Worm (Caenorhabditis elegans) whole organism, mixed stage, embryonic: ENCODE results near the gene ttr-32.
A peak's percentile ranks its signal among the peaks of the same experiment; 100 is the strongest.

Experiments
- M03D4.4 ChIP-seq: sonication (generic microtip); optimal IDR thresholded peaks from 2 replicates; lab custom pipeline; 2017; ENCODE audit warnings: mild to moderate bottlenecking, missing genetic modification characterization, missing compliant biosample characterization
- bed-3 ChIP-seq: fragments of 200-800 bp; sonication (Bioruptor generic); optimal IDR thresholded peaks from 3 replicates; lab custom pipeline; 2018; ENCODE audit warnings: mild to moderate bottlenecking, missing genetic modification characterization, moderate library complexity, missing compliant biosample characterization
- blmp-1 ChIP-seq: fragments of 150-350 bp; optimal IDR thresholded peaks from 2 replicates; lab custom pipeline; 2014; ENCODE audit warnings: missing biosample characterization, missing genetic modification characterization
- ceh-39 ChIP-seq: fragments of 150-350 bp; optimal IDR thresholded peaks from 2 replicates; lab custom pipeline; 2014; ENCODE audit warnings: missing biosample characterization, missing genetic modification characterization
- ceh-43 ChIP-seq: fragments of 200-800 bp; sonication (Bioruptor generic); optimal IDR thresholded peaks from 2 replicates; lab custom pipeline; 2018; ENCODE audit warnings: mild to moderate bottlenecking, missing genetic modification characterization, moderate library complexity, missing compliant biosample characterization
- ceh-83 ChIP-seq: fragments of 200-800 bp; sonication (Bioruptor generic); optimal IDR thresholded peaks from 2 replicates; lab custom pipeline; 2018; ENCODE audit warnings: mild to moderate bottlenecking, missing genetic modification characterization, missing compliant biosample characterization
- ces-1 ChIP-seq: fragments of 150-350 bp; optimal IDR thresholded peaks from 2 replicates; lab custom pipeline; 2014; ENCODE audit warnings: missing biosample characterization, missing genetic modification reagents, missing genetic modification characterization
- cnd-1 ChIP-seq: fragments of 200-800 bp; sonication (Bioruptor generic); optimal IDR thresholded peaks from 2 replicates; lab custom pipeline; 2018; ENCODE audit warnings: mild to moderate bottlenecking, missing genetic modification characterization, missing compliant biosample characterization
- drap-1 ChIP-seq: fragments of 200-800 bp; sonication (Bioruptor generic); optimal IDR thresholded peaks from 3 replicates; lab custom pipeline; 2018; ENCODE audit warnings: mild to moderate bottlenecking, missing genetic modification characterization, missing compliant biosample characterization
- elt-1 ChIP-seq: sonication (generic microtip); optimal IDR thresholded peaks from 2 replicates; lab custom pipeline; 2017; ENCODE audit warnings: missing genetic modification characterization, mild to moderate bottlenecking, missing compliant biosample characterization, antibody characterized with exemption, moderate library complexity, borderline replicate concordance; ENCODE audit not compliant: insufficient read depth
- elt-3 ChIP-seq: fragments of 150-350 bp; optimal IDR thresholded peaks from 2 replicates; lab custom pipeline; 2014; ENCODE audit warnings: missing biosample characterization, missing genetic modification characterization
- flh-1 ChIP-seq: fragments of 200-800 bp; sonication (Bioruptor generic); optimal IDR thresholded peaks from 2 replicates; lab custom pipeline; 2018; ENCODE audit warnings: mild to moderate bottlenecking, missing genetic modification characterization, moderate library complexity, missing compliant biosample characterization
- ham-2 ChIP-seq: fragments of 200-800 bp; sonication (Bioruptor generic); optimal IDR thresholded peaks from 2 replicates; lab custom pipeline; 2018; ENCODE audit warnings: mild to moderate bottlenecking, missing genetic modification characterization, missing compliant biosample characterization
- hlh-1 ChIP-seq: fragments of 150-350 bp; optimal IDR thresholded peaks from 2 replicates; lab custom pipeline; 2014; ENCODE audit warnings: missing biosample characterization, missing genetic modification reagents, missing genetic modification characterization
- lin-13 ChIP-seq: fragments of 150-350 bp; optimal IDR thresholded peaks from 2 replicates; lab custom pipeline; 2014; ENCODE audit warnings: missing biosample characterization, missing genetic modification characterization
- lin-32 ChIP-seq: fragments of 200-800 bp; sonication (Bioruptor generic); optimal IDR thresholded peaks from 2 replicates; lab custom pipeline; 2018; ENCODE audit warnings: mild to moderate bottlenecking, missing genetic modification characterization, missing compliant biosample characterization
- lsy-2 ChIP-seq: fragments of 150-350 bp; optimal IDR thresholded peaks from 2 replicates; lab custom pipeline; 2014; ENCODE audit warnings: missing biosample characterization, missing genetic modification characterization
- mab-5 ChIP-seq: fragments of 150-350 bp; optimal IDR thresholded peaks from 2 replicates; lab custom pipeline; 2014; ENCODE audit warnings: missing biosample characterization, missing genetic modification characterization
- mep-1 ChIP-seq: fragments of 150-350 bp; optimal IDR thresholded peaks from 2 replicates; lab custom pipeline; 2017; ENCODE audit warnings: missing biosample characterization, missing genetic modification reagents, missing genetic modification characterization, inconsistent platforms
- mls-2 ChIP-seq: sonication (generic microtip); optimal IDR thresholded peaks from 2 replicates; lab custom pipeline; 2016; ENCODE audit warnings: mild to moderate bottlenecking, missing genetic modification characterization, moderate library complexity, missing compliant biosample characterization
- nhr-12 ChIP-seq: fragments of 150-350 bp; optimal IDR thresholded peaks from 2 replicates; lab custom pipeline; 2014; ENCODE audit warnings: missing biosample characterization, missing genetic modification characterization
- nhr-2 ChIP-seq: fragments of 150-350 bp; optimal IDR thresholded peaks from 2 replicates; lab custom pipeline; 2014; ENCODE audit warnings: missing biosample characterization, missing genetic modification characterization
- nhr-237 ChIP-seq: fragments of 150-350 bp; optimal IDR thresholded peaks from 2 replicates; lab custom pipeline; 2014; ENCODE audit warnings: missing biosample characterization, missing genetic modification characterization
- nhr-28 ChIP-seq: fragments of 150-350 bp; optimal IDR thresholded peaks from 2 replicates; lab custom pipeline; 2014; ENCODE audit warnings: missing biosample characterization, missing genetic modification characterization
- nhr-76 ChIP-seq: sonication (generic microtip); optimal IDR thresholded peaks from 2 replicates; lab custom pipeline; 2017; ENCODE audit warnings: missing biosample characterization, missing genetic modification characterization
- pha-4 ChIP-seq: fragments of 150-350 bp; optimal IDR thresholded peaks from 2 replicates; lab custom pipeline; 2018; ENCODE audit warnings: missing biosample characterization, missing genetic modification reagents, missing genetic modification characterization
- sem-2 ChIP-seq: fragments of 200-800 bp; sonication (Bioruptor generic); optimal IDR thresholded peaks from 2 replicates; lab custom pipeline; 2018; ENCODE audit warnings: mild to moderate bottlenecking, missing genetic modification characterization, missing compliant biosample characterization
- snpc-4 ChIP-seq: fragments of 150-350 bp; optimal IDR thresholded peaks from 2 replicates; lab custom pipeline; 2014; ENCODE audit warnings: missing biosample characterization, missing genetic modification characterization
- sptf-1 ChIP-seq: sonication (generic microtip); optimal IDR thresholded peaks from 2 replicates; lab custom pipeline; 2017; ENCODE audit warnings: mild to moderate bottlenecking, missing genetic modification characterization, moderate library complexity, missing compliant biosample characterization
- tbx-8 ChIP-seq: fragments of 200-800 bp; sonication (Bioruptor generic); optimal IDR thresholded peaks from 2 replicates; lab custom pipeline; 2018; ENCODE audit warnings: mild to moderate bottlenecking, missing genetic modification characterization, moderate library complexity, missing compliant biosample characterization
- unc-120 ChIP-seq: sonication (generic microtip); optimal IDR thresholded peaks from 2 replicates; lab custom pipeline; 2017; ENCODE audit warnings: missing genetic modification characterization, missing compliant biosample characterization; ENCODE audit not compliant: poor library complexity, severe bottlenecking
- unc-39 ChIP-seq: fragments of 150-350 bp; optimal IDR thresholded peaks from 2 replicates; lab custom pipeline; 2014; ENCODE audit warnings: missing biosample characterization, missing genetic modification characterization
- unc-62 ChIP-seq: fragments of 150-350 bp; optimal IDR thresholded peaks from 2 replicates; lab custom pipeline; 2014; ENCODE audit warnings: missing biosample characterization, missing genetic modification reagents, missing genetic modification characterization
- zip-8 ChIP-seq: fragments of 150-350 bp; optimal IDR thresholded peaks from 2 replicates; lab custom pipeline; 2014; ENCODE audit warnings: missing biosample characterization, missing genetic modification characterization
- ztf-11 ChIP-seq: fragments of 150-350 bp; optimal IDR thresholded peaks from 2 replicates; lab custom pipeline; 2014; ENCODE audit warnings: missing biosample characterization, missing genetic modification characterization

The ttr-32 gene

DNA sequence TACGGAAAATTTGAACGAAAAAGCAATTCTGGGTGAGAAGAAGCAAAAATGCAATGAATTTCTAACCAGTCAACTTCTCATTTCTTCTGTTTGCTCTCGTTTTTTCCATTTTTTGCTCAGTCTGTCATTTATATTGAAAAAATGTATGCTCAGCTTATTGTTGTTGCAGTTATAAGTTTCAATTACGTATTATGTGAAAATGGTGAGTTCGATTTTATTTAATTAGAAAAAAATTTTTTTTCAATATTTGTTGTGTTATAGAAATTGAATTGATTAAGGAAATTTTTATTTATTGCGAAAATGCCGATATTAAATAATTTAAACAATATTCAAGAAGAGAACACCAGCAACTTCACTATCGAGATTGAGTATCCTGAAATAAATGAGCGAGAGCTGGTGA lies 4.3 kb upstream of the ttr-32 start, which contains the start of gene lgc-12:
TSS of gene lgc-12 (plus strand) at position 301 of the 400 bp plus-strand sequence.
- TF ChIP-seq unc-120 (tag; lab: Kevin White, UChicago) (no peak), elt-1 (no peak), hlh-1 (no peak), elt-3 (no peak), pha-4 (tag; lab: Kevin White, UChicago) (no peak), ces-1 (GFP tag; lab: Kevin White, UChicago) (no peak)

- TF ChIP-seq lin-13 (tag; lab: Kevin White, UChicago) (no peak), bed-3 (no peak), mep-1 (no peak), pha-4 (tag; lab: Kevin White, UChicago) (no peak), M03D4.4 (tag; lab: Kevin White, UChicago) (no peak), nhr-2 (tag; lab: Kevin White, UChicago) (no peak), unc-120 (tag; lab: Kevin White, UChicago) (no peak), zip-8 (tag; lab: Kevin White, UChicago) (no peak), hlh-1 (no peak)
Observed at ce11 chrIII:7565247-7565646, 964 bp upstream of the ttr-32 start, which contains the start of gene ttr-8. TSS of gene ttr-8 (minus strand) at chrIII:7565347.

ce11 chrIII:7570083-7570695 lies 4.0 kb downstream of the ttr-32 start, which contains the start of gene R13A5.7:
TSS of gene R13A5.7 (minus strand) at chrIII:7570133.
- TF ChIP-seq blmp-1 (tag; lab: Kevin White, UChicago) (no peak), nhr-237 (peak; percentile 2), unc-62 (GFP tag; lab: Kevin White, UChicago) (peak; percentile 84), unc-39 (no peak), zip-8 (tag; lab: Kevin White, UChicago) (no peak), lin-32 (GFP tag; lab: Kevin White, UChicago) (no peak), sptf-1 (tag; lab: Kevin White, UChicago) (peak; percentile 67), mep-1 (peak; percentile 37), nhr-2 (tag; lab: Kevin White, UChicago) (peak; percentile 46), ceh-39 (tag; lab: Kevin White, UChicago) (peak; percentile 19), ham-2 (GFP tag; lab: Kevin White, UChicago) (peak; percentile 81), hlh-1 (peak; percentile 27), nhr-76 (tag; lab: Kevin White, UChicago) (no peak), nhr-28 (no peak), M03D4.4 (tag; lab: Kevin White, UChicago) (no peak), pha-4 (tag; lab: Kevin White, UChicago) (peak; percentile 13), ceh-43 (GFP tag; lab: Kevin White, UChicago) (no peak), sem-2 (GFP tag; lab: Kevin White, UChicago) (no peak), elt-1 (no peak), ces-1 (GFP tag; lab: Kevin White, UChicago) (peak; percentile 76), mls-2 (peak; percentile 62), elt-3 (no peak), ztf-11 (tag; lab: Kevin White, UChicago) (no peak), flh-1 (GFP tag; lab: Kevin White, UChicago) (no peak), cnd-1 (tag; lab: Kevin White, UChicago) (peak; percentile 3), snpc-4 (tag; lab: Kevin White, UChicago) (no peak), unc-120 (tag; lab: Kevin White, UChicago) (peak; percentile 92), drap-1 (GFP tag; lab: Kevin White, UChicago) (peak; percentile 75), nhr-12 (tag; lab: Kevin White, UChicago) (no peak), tbx-8 (GFP tag; lab: Kevin White, UChicago) (peak; percentile 17), lin-13 (tag; lab: Kevin White, UChicago) (no peak), lsy-2 (tag; lab: Kevin White, UChicago) (no peak), bed-3 (no peak), mab-5 (tag; lab: Kevin White, UChicago) (no peak), ceh-83 (GFP tag; lab: Kevin White, UChicago) (no peak)
